Worm (Caenorhabditis elegans) whole organism, early embryonic: ENCODE results near the gene B0284.3.

Source experiments
- B0310.2 ChIP-seq: sonication (generic microtip); optimal IDR thresholded peaks from 2 replicates; lab custom pipeline; 2016; ENCODE audit warnings: mild to moderate bottlenecking, missing genetic modification characterization, missing compliant biosample characterization
- ama-1 ChIP-seq: fragments of 150-350 bp; optimal IDR thresholded peaks from 2 replicates; lab custom pipeline; 2014
- ets-7 ChIP-seq: sonication (generic microtip); optimal IDR thresholded peaks from 2 replicates; lab custom pipeline; 2016; ENCODE audit warnings: missing genotype, missing genetic modification characterization, missing compliant biosample characterization
- flt-1 ChIP-seq: fragments of 200-800 bp; sonication (Bioruptor generic); IDR thresholded peaks from 2 replicates; pipeline ENCODE4 v1.3.6; 2022; ENCODE audit warnings: missing genetic modification characterization, missing compliant biosample characterization
- hnd-1 ChIP-seq: sonication (generic microtip); optimal IDR thresholded peaks from 2 replicates; lab custom pipeline; 2016; ENCODE audit warnings: missing genetic modification characterization, missing compliant biosample characterization

DNA sequence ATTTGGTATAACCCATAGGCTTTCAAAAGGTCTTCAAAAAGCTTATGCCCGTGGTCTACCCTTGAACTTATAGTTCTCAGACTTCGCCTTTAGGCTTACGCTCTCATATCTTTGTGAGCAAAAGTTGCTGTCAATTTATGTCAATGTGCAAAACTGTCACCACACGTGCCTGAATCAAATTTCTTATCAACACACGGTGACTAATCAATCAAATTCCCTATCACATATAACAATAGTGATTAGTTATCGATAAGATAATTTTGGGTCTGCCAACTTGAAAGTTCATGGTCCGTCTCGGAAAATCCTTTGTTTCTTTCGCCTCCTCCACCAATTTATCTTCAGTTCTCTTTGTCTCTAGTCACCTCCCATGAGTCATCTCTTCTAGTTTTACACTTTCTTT, 22.2 kb downstream of the B0284.3 start:
- TF ChIP-seq ama-1 (lab: Kevin White, UChicago) = no peak
- no peak for TF ChIP-seq flt-1 (GFP tag; lab: Robert Waterston, UW)
- TF ChIP-seq ets-7 = no peak
- TF ChIP-seq hnd-1 = no peak
- TF ChIP-seq B0310.2 (tag; lab: Kevin White, UChicago) = no peak
